Worm (Caenorhabditis elegans) whole organism, L4 larva: ENCODE results near the gene F23F1.4.

Experiments
- F37D6.2 ChIP-seq: sonication (generic microtip); optimal IDR thresholded peaks from 2 replicates; lab custom pipeline; 2016; ENCODE audit warnings: mild to moderate bottlenecking, missing genetic modification characterization, missing compliant biosample characterization
- R02D3.7 ChIP-seq: fragments of 150-350 bp; sonication (generic microtip); optimal IDR thresholded peaks from 3 replicates; lab custom pipeline; 2014; ENCODE audit warnings: missing biosample characterization, missing genetic modification characterization
- T20F7.1 ChIP-seq: fragments of 200-800 bp; sonication (Bioruptor generic); optimal IDR thresholded peaks from 2 replicates; lab custom pipeline; 2018; ENCODE audit warnings: mild to moderate bottlenecking, missing genetic modification characterization, missing compliant biosample characterization
- Y105C5A.15 ChIP-seq: fragments of 200-800 bp; sonication (Bioruptor generic); IDR thresholded peaks from 2 replicates; pipeline ENCODE4 v1.3.6; 2022; ENCODE audit warnings: missing genetic modification characterization, missing compliant biosample characterization
- Y48G9A.11 ChIP-seq: fragments of 200-800 bp; sonication (Bioruptor generic); IDR thresholded peaks from 2 replicates; pipeline ENCODE4 v1.3.6; 2022; ENCODE audit warnings: missing genetic modification reagents, missing genetic modification characterization, missing compliant biosample characterization
- Y5F2A.4 ChIP-seq: fragments of 200-800 bp; sonication (Bioruptor generic); optimal IDR thresholded peaks from 2 replicates; lab custom pipeline; 2018; ENCODE audit warnings: mild to moderate bottlenecking, missing genetic modification characterization, missing compliant biosample characterization
- Y75B8A.6 ChIP-seq: fragments of 200-800 bp; sonication (Bioruptor generic); IDR thresholded peaks from 2 replicates; pipeline ENCODE4 v1.3.6; 2022; ENCODE audit warnings: missing genetic modification reagents, missing genetic modification characterization, missing compliant biosample characterization
- ZK337.2 ChIP-seq: fragments of 200-800 bp; sonication (Bioruptor generic); IDR thresholded peaks from 2 replicates; pipeline ENCODE4 v1.3.6; 2022; ENCODE audit warnings: missing genetic modification reagents, missing genetic modification characterization, missing compliant biosample characterization
- ZK546.5 ChIP-seq, 2 experiments: sonication (generic microtip); optimal IDR thresholded peaks; 2 replicates each; lab custom pipeline; 2017; ENCODE audit warnings: missing biosample characterization in 2 of 2, missing genetic modification characterization in 2 of 2
- aha-1 ChIP-seq: fragments of 150-350 bp; peaks from one replicate; lab custom pipeline; 2014; ENCODE audit warnings: missing biosample characterization, missing genetic modification characterization
- aly-2 ChIP-seq: sonication (generic microtip); optimal IDR thresholded peaks from 2 replicates; lab custom pipeline; 2018; ENCODE audit warnings: missing biosample characterization, missing genetic modification characterization
- ceh-28 ChIP-seq: fragments of 150-350 bp; optimal IDR thresholded peaks from 2 replicates; lab custom pipeline; 2014; ENCODE audit warnings: missing biosample characterization, missing genetic modification reagents, missing genetic modification characterization
- ceh-44 ChIP-seq: fragments of 200-800 bp; sonication (Bioruptor generic); IDR thresholded peaks from 2 replicates; pipeline ENCODE4 v1.3.6; 2022; ENCODE audit warnings: missing genetic modification reagents, missing genetic modification characterization, missing compliant biosample characterization
- ceh-82 ChIP-seq: sonication (generic microtip); optimal IDR thresholded peaks from 2 replicates; lab custom pipeline; 2017; ENCODE audit warnings: missing biosample characterization, missing genetic modification characterization
- cey-2 ChIP-seq: sonication (generic microtip); optimal IDR thresholded peaks from 3 replicates; lab custom pipeline; 2017; ENCODE audit warnings: missing genetic modification characterization, mild to moderate bottlenecking, missing compliant biosample characterization, antibody characterized with exemption, borderline replicate concordance; ENCODE audit not compliant: insufficient read depth
- ctbp-1 ChIP-seq: fragments of 200-800 bp; sonication (Bioruptor generic); IDR thresholded peaks from 2 replicates; pipeline ENCODE4 v1.3.6; 2022; ENCODE audit warnings: missing genetic modification reagents, missing genetic modification characterization, missing compliant biosample characterization
- daf-12 ChIP-seq: fragments of 150-350 bp; optimal IDR thresholded peaks from 2 replicates; lab custom pipeline; 2014; ENCODE audit warnings: missing biosample characterization, missing genetic modification reagents, missing genetic modification characterization
- daf-16 ChIP-seq, 3 experiments: sonication (generic microtip); optimal IDR thresholded peaks; 2 replicates each; lab custom pipeline; 2016 to 2017; ENCODE audit warnings: missing genetic modification characterization in 3 of 3, missing genetic modification reagents in 3 of 3, mild to moderate bottlenecking in 2 of 3, missing compliant biosample characterization in 2 of 3, missing biosample characterization in 1 of 3, moderate library complexity in 1 of 3
- daf-19 ChIP-seq: fragments of 200-800 bp; sonication (Bioruptor generic); conservative IDR thresholded peaks from 2 replicates; pipeline ENCODE4 v1.3.6; 2022; ENCODE audit warnings: missing genetic modification characterization, missing compliant biosample characterization
- dmd-8 ChIP-seq: fragments of 200-800 bp; sonication (Bioruptor generic); IDR thresholded peaks from 2 replicates; pipeline ENCODE4 v1.3.6; 2022; ENCODE audit warnings: missing genetic modification characterization, missing compliant biosample characterization
- dpl-1 ChIP-seq: fragments of 150-350 bp; optimal IDR thresholded peaks from 2 replicates; lab custom pipeline; 2014; ENCODE audit warnings: missing biosample characterization, missing genetic modification reagents, missing genetic modification characterization
- dve-1 ChIP-seq: sonication (generic microtip); optimal IDR thresholded peaks from 2 replicates; lab custom pipeline; 2017; ENCODE audit warnings: antibody characterized with exemption, mild to moderate bottlenecking, missing genetic modification characterization, missing compliant biosample characterization; ENCODE audit not compliant: insufficient read depth
- hif-1 ChIP-seq, 2 experiments: sonication (generic microtip); optimal IDR thresholded peaks; 2 replicates each; lab custom pipeline; 2016 to 2017; ENCODE audit warnings: missing compliant biosample characterization in 2 of 2, missing genetic modification characterization in 2 of 2, missing genetic modification reagents in 2 of 2, missing genotype in 2 of 2, mild to moderate bottlenecking in 1 of 2
- hlh-11 ChIP-seq: fragments of 200-800 bp; sonication (Bioruptor generic); optimal IDR thresholded peaks from 2 replicates; lab custom pipeline; 2018; ENCODE audit warnings: mild to moderate bottlenecking, missing genetic modification characterization, missing compliant biosample characterization
- hmg-1.1 ChIP-seq: fragments of 200-800 bp; sonication (Bioruptor generic); IDR thresholded peaks from 2 replicates; pipeline ENCODE4 v1.3.6; 2022; ENCODE audit warnings: missing genetic modification reagents, missing genetic modification characterization, missing compliant biosample characterization
- lim-7 ChIP-seq: fragments of 200-800 bp; sonication (Bioruptor generic); IDR thresholded peaks from 2 replicates; pipeline ENCODE4 v1.3.6; 2022; ENCODE audit warnings: missing genetic modification characterization, missing compliant biosample characterization
- lin-1 ChIP-seq: fragments of 200-800 bp; sonication (Bioruptor generic); IDR thresholded peaks from 2 replicates; pipeline ENCODE4 v1.3.6; 2022; ENCODE audit warnings: missing genetic modification reagents, missing genetic modification characterization, missing compliant biosample characterization
- lin-13 ChIP-seq: fragments of 150-350 bp; optimal IDR thresholded peaks from 2 replicates; lab custom pipeline; 2014; ENCODE audit warnings: missing biosample characterization, missing genetic modification reagents, missing genetic modification characterization
- lin-15B ChIP-seq: fragments of 150-350 bp; sonication (generic microtip); optimal IDR thresholded peaks from 3 replicates; lab custom pipeline; 2014; ENCODE audit warnings: missing biosample characterization, missing genetic modification characterization
- lsy-2 ChIP-seq, 2 experiments: fragments of 150-350 bp in 1 of 2; sonication (generic microtip) in 1 of 2; optimal IDR thresholded peaks; 2 replicates each; lab custom pipeline; 2014 to 2017; ENCODE audit warnings: missing biosample characterization in 2 of 2, missing genetic modification characterization in 2 of 2
- mes-2 ChIP-seq: sonication (generic microtip); optimal IDR thresholded peaks from 2 replicates; lab custom pipeline; 2016; ENCODE audit warnings: missing genotype, mild to moderate bottlenecking, missing genetic modification characterization, missing compliant biosample characterization; ENCODE audit not compliant: poor library complexity, severe bottlenecking
- nhr-11 ChIP-seq: fragments of 150-350 bp; optimal IDR thresholded peaks from 2 replicates; lab custom pipeline; 2014; ENCODE audit warnings: missing biosample characterization, missing genetic modification characterization
- nhr-111 ChIP-seq: fragments of 200-800 bp; sonication (Bioruptor generic); optimal IDR thresholded peaks from 2 replicates; lab custom pipeline; 2018; ENCODE audit warnings: mild to moderate bottlenecking, missing genetic modification characterization, missing compliant biosample characterization
- nhr-41 ChIP-seq: fragments of 200-800 bp; sonication (Bioruptor generic); IDR thresholded peaks from 2 replicates; pipeline ENCODE4 v1.3.6; 2022; ENCODE audit warnings: missing genetic modification reagents, missing genetic modification characterization, missing compliant biosample characterization
- nhr-42 ChIP-seq: fragments of 200-800 bp; sonication (Bioruptor generic); IDR thresholded peaks from 2 replicates; pipeline ENCODE4 v1.3.6; 2022; ENCODE audit warnings: missing genetic modification characterization, missing compliant biosample characterization
- nhr-6 ChIP-seq: fragments of 150-350 bp; optimal IDR thresholded peaks from 2 replicates; lab custom pipeline; 2014; ENCODE audit warnings: missing biosample characterization, missing genetic modification characterization
- nhr-77 ChIP-seq: fragments of 150-350 bp; optimal IDR thresholded peaks from 2 replicates; lab custom pipeline; 2014; ENCODE audit warnings: missing biosample characterization, missing genetic modification characterization
- pqm-1 ChIP-seq: sonication (generic microtip); optimal IDR thresholded peaks from 2 replicates; lab custom pipeline; 2017; ENCODE audit warnings: missing biosample characterization, missing genetic modification characterization
- saeg-2 ChIP-seq: fragments of 200-800 bp; sonication (Bioruptor generic); IDR thresholded peaks from 2 replicates; pipeline ENCODE4 v1.3.6; 2022; ENCODE audit warnings: missing genetic modification reagents, missing genetic modification characterization, missing compliant biosample characterization
- unc-39 ChIP-seq: sonication (generic microtip); optimal IDR thresholded peaks from 2 replicates; lab custom pipeline; 2017; ENCODE audit warnings: missing biosample characterization, missing genetic modification characterization
- unc-62 ChIP-seq, 3 experiments: fragments of 150-350 bp in 1 of 3; sonication (generic microtip); optimal IDR thresholded peaks in 2 of 3; peaks in 1 of 3; 1 replicate in 1 of 3; 2 replicates in 2 of 3; lab custom pipeline; 2014 to 2017; ENCODE audit warnings: missing biosample characterization in 3 of 3, missing genetic modification characterization in 3 of 3, missing genetic modification reagents in 3 of 3, missing genotype in 1 of 3
- zfp-3 ChIP-seq: fragments of 200-800 bp; sonication (Bioruptor generic); conservative IDR thresholded peaks from 2 replicates; pipeline ENCODE4 v1.3.6; 2022; ENCODE audit warnings: missing genetic modification reagents, missing genetic modification characterization, missing compliant biosample characterization
- zip-2 ChIP-seq: fragments of 150-350 bp; optimal IDR thresholded peaks from 2 replicates; lab custom pipeline; 2014; ENCODE audit warnings: missing biosample characterization, missing genetic modification characterization

F23F1.4 gene

DNA sequence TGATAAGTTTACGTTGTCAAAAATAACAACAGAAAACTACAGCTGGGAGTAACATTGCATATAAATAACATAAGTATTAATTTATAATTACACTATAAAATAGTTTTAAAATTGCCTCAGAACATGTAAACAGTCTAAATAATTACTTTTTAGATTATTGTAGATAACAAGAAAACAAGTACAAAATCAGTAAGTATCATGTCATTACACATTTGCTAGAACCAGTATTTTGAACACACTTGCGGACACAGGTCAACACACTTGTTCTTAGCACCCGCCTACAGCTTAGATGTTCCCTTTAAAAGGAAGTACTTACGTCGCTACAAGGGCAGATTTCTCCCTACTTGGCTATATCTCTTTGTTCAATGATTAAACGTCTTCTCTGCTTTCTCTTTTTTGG, 5.7 kb upstream of the F23F1.4 start, which contains the start of gene F23F1.2:
Gene F23F1.2, plus strand, starts transcription at position 301 of the 400 bp plus-strand sequence.
- TF ChIP-seq aly-2 (tag; lab: Kevin White, UChicago), result no peak
- TF ChIP-seq zip-2, result no peak

DNA sequence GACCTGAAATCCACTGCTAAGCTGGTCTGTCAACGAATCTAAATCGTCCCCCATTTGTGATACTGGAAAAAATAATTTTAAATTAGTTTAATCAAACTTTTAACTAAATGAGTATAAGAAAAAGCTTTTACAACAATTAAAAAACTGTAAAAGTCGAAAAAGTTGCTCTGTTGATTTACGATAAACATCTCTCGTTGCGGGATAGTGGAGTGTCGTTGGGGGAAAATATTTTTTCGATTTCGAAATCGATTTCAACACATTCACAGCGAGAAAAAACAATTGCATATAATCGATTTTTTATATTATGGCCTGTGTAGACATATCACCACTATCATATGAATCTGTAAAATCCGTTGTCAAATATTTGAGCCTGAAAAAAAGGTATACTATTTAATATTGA, 3.3 kb upstream of the F23F1.4 start, which contains the start of the genes F23F1.5 and fbxc-54:
Gene F23F1.5, minus strand, starts transcription at position 64 of the 400 bp plus-strand sequence.
Gene fbxc-54, plus strand, starts transcription at position 199 of the 400 bp plus-strand sequence.
- TF ChIP-seq nhr-6 (tag; lab: Kevin White, UChicago) (peak; percentile 37), dve-1 (tag; lab: Kevin White, UChicago) (peak; percentile 18), mes-2 (peak; percentile 37), unc-62 (GFP tag; optimal IDR thresholded peaks at IDR 0.05 in 1 of 2; lab: Kevin White, UChicago) (no peak), unc-62 (tag; optimal IDR thresholded peaks at IDR 0.05; lab: Kevin White, UChicago) (no peak), nhr-111 (no peak), daf-16 (GFP tag; optimal IDR thresholded peaks at IDR 0.05; lab: Kevin White, UChicago) (no peak), daf-16 (tag; optimal IDR thresholded peaks at IDR 0.05; lab: Kevin White, UChicago) (peak; percentile 62), dpl-1 (GFP tag; lab: Kevin White, UChicago) (peak; percentile 31), daf-12 (tag; lab: Kevin White, UChicago) (no peak), lin-13 (GFP tag; lab: Kevin White, UChicago) (no peak), R02D3.7 (tag; lab: Kevin White, UChicago) (peak; percentile 43), lim-7 (no peak), lsy-2 (tag; optimal IDR thresholded peaks at IDR 0.05; lab: Kevin White, UChicago) (peak in 1 of 2 experiments; percentile 58), nhr-11 (no peak), T20F7.1 (peak; percentile 90), pqm-1 (tag; lab: Kevin White, UChicago) (no peak)

DNA sequence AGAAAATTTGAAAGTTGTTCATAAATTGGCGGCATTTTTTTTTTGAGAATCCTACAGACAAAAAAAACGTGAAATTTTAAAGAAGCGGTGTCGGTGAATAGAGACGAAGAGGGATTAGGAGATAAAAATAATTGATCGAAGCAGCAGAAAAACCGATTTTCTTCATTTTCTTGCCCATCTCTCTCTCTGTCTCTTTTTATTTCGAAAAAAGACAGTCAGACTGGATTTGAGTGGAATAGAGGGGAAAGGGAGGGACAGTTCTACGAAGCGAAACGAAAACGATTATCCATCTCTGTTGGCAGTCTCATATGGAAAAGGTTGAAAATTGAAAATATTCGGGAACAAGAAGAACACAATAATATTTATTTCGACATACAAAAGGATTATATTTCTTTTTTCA, 1.4 kb upstream of the F23F1.4 start:
- TF ChIP-seq aha-1 (tag; lab: Kevin White, UChicago) (peak; percentile 75), nhr-42 (no peak), unc-62 (GFP tag; optimal IDR thresholded peaks at IDR 0.05 in 1 of 2; lab: Kevin White, UChicago) (peak in 1 of 2 experiments; percentile 11), unc-62 (tag; optimal IDR thresholded peaks at IDR 0.05; lab: Kevin White, UChicago) (no peak)

ce11 chrII:24559-24998, 3.6 kb downstream of the F23F1.4 start, which contains the start of gene enee-1:
TSS of gene enee-1 (plus strand) at chrII:24666.
- TF ChIP-seq lin-13 (GFP tag; lab: Kevin White, UChicago) (peak; percentile 61), nhr-77 (tag; lab: Kevin White, UChicago) (peak; percentile 56), ZK337.2 (no peak), R02D3.7 (tag; lab: Kevin White, UChicago) (no peak), lin-15B (tag; lab: Kevin White, UChicago) (no peak), zfp-3 (GFP tag; lab: Robert Waterston, UW) (no peak), dmd-8 (GFP tag; lab: Robert Waterston, UW) (no peak), saeg-2 (GFP tag; lab: Robert Waterston, UW) (0 out of 2 replicates have a peak, but pooled peaks have one; percentile 51), unc-39 (tag; lab: Kevin White, UChicago) (no peak), ceh-44 (GFP tag; lab: Robert Waterston, UW) (no peak), lim-7 (no peak), Y105C5A.15 (no peak), hif-1 (tag; optimal IDR thresholded peaks at IDR 0.05; lab: Kevin White, UChicago) (peak in 1 of 2 experiments; percentile 70), Y75B8A.6 (GFP tag; lab: Robert Waterston, UW) (no peak), pqm-1 (tag; lab: Kevin White, UChicago) (no peak), lsy-2 (tag; optimal IDR thresholded peaks at IDR 0.05; lab: Kevin White, UChicago) (peak; percentile 42 to 89), hmg-1.1 (peak; percentile 75), hlh-11 (peak; percentile 65), Y5F2A.4 (peak; percentile 25), ceh-82 (tag; lab: Kevin White, UChicago) (no peak), ctbp-1 (GFP tag; lab: Robert Waterston, UW) (peak; percentile 39; the same call in 1 of the 2 replicates), Y48G9A.11 (GFP tag; lab: Robert Waterston, UW) (no peak), daf-19 (GFP tag; lab: Robert Waterston, UW) (no peak), cey-2 (tag; lab: Kevin White, UChicago) (no peak), nhr-41 (GFP tag; lab: Robert Waterston, UW) (no peak), ceh-28 (tag; lab: Kevin White, UChicago) (peak; percentile 3), daf-16 (GFP tag; optimal IDR thresholded peaks at IDR 0.05; lab: Kevin White, UChicago) (no peak), daf-16 (tag; optimal IDR thresholded peaks at IDR 0.05; lab: Kevin White, UChicago) (peak; percentile 36), lin-1 (no peak), nhr-42 (peak; percentile 62; the same call in 1 of the 2 replicates), F37D6.2 (tag; lab: Kevin White, UChicago) (peak; percentile 15), ZK546.5 (tag; optimal IDR thresholded peaks at IDR 0.05; lab: Kevin White, UChicago) (no peak)
